Worm (Caenorhabditis elegans): ENCODE results near the gene ssq-3.
A peak's percentile ranks its signal among the peaks of the same experiment; 100 is the strongest.

The ssq-3 gene

ce11 chrIV:7149020-7149601, 37.7 kb downstream of the ssq-3 start, which contains the start of gene C34D4.4:
Gene C34D4.4, plus strand, starts transcription at chrIV:7149361.
- TF ChIP-seq crh-2 (tag; optimal IDR thresholded peaks at IDR 0.05) (peak; percentile 54), ZK546.5 (tag; optimal IDR thresholded peaks at IDR 0.05) (no peak), lin-39 (tag; optimal IDR thresholded peaks at IDR 0.05) (no peak), R02D3.7 (tag; optimal IDR thresholded peaks at IDR 0.05) (no peak), gmeb-1 (tag; optimal IDR thresholded peaks at IDR 0.05) (peak; percentile 28), nhr-129 (tag; optimal IDR thresholded peaks at IDR 0.05) (peak; percentile 21), C34F6.9 (tag; optimal IDR thresholded peaks at IDR 0.05) (peak; percentile 68), unc-55 (GFP tag; optimal IDR thresholded peaks at IDR 0.05) (peak; percentile 69), lsy-2 (tag; optimal IDR thresholded peaks at IDR 0.05) (peak; percentile 85 to 97)

ce11 chrIV:7152409-7152808, 41.0 kb downstream of the ssq-3 start, which contains the start of gene col-113:
Gene col-113, minus strand, starts transcription at chrIV:7152509.
- TF ChIP-seq nhr-25 (tag; optimal IDR thresholded peaks at IDR 0.05) (no peak), nhr-10 (tag; optimal IDR thresholded peaks at IDR 0.05) (no peak), elt-3 (tag; optimal IDR thresholded peaks at IDR 0.05) (no peak), R02D3.7 (tag; optimal IDR thresholded peaks at IDR 0.05) (no peak), zag-1 (tag; optimal IDR thresholded peaks at IDR 0.05) (no peak), lin-39 (tag; optimal IDR thresholded peaks at IDR 0.05) (no peak), dmd-4 (tag; optimal IDR thresholded peaks at IDR 0.05) (no peak), mab-5 (tag; optimal IDR thresholded peaks at IDR 0.05) (no peak), ceh-16 (tag; optimal IDR thresholded peaks at IDR 0.05) (no peak), nhr-21 (tag; optimal IDR thresholded peaks at IDR 0.05) (no peak), mbf-1 (tag; optimal IDR thresholded peaks at IDR 0.05) (no peak), unc-62 (GFP tag; optimal IDR thresholded peaks at IDR 0.05) (no peak), egl-27 (tag; optimal IDR thresholded peaks at IDR 0.05) (no peak), gmeb-1 (tag; optimal IDR thresholded peaks at IDR 0.05) (no peak), skn-1 (tag; optimal IDR thresholded peaks at IDR 0.05) (no peak), lin-13 (GFP tag; optimal IDR thresholded peaks at IDR 0.05) (no peak), blmp-1 (tag; optimal IDR thresholded peaks at IDR 0.05; ENCODE audit: insufficient read depth) (no peak)

ce11 chrIV:7153362-7153761, 42.0 kb downstream of the ssq-3 start, which contains the start of gene C34D4.3:
Gene C34D4.3, plus strand, starts transcription at chrIV:7153662.
- TF ChIP-seq blmp-1 (tag; optimal IDR thresholded peaks at IDR 0.05; ENCODE audit: insufficient read depth) (no peak), aly-2 (tag; optimal IDR thresholded peaks at IDR 0.05) (no peak), lin-11 (tag; optimal IDR thresholded peaks at IDR 0.05) (no peak), dmd-4 (tag; optimal IDR thresholded peaks at IDR 0.05) (no peak), unc-39 (tag; optimal IDR thresholded peaks at IDR 0.05) (no peak), ama-1 (optimal IDR thresholded peaks at IDR 0.05) (no peak), unc-55 (GFP tag; optimal IDR thresholded peaks at IDR 0.05) (no peak), C34F6.9 (tag; optimal IDR thresholded peaks at IDR 0.05) (no peak), ceh-82 (tag; optimal IDR thresholded peaks at IDR 0.05) (no peak), ztf-11 (tag; optimal IDR thresholded peaks at IDR 0.05) (no peak), fos-1 (tag; optimal IDR thresholded peaks at IDR 0.05) (no peak), gmeb-1 (tag; optimal IDR thresholded peaks at IDR 0.05) (no peak), elt-3 (tag; optimal IDR thresholded peaks at IDR 0.05) (no peak), crh-2 (tag; optimal IDR thresholded peaks at IDR 0.05) (no peak), nhr-21 (tag; optimal IDR thresholded peaks at IDR 0.05) (no peak), elt-1 (tag; optimal IDR thresholded peaks at IDR 0.05) (no peak), nhr-129 (tag; optimal IDR thresholded peaks at IDR 0.05) (no peak)

ce11 chrIV:7154356-7154755, 43.0 kb downstream of the ssq-3 start, which contains the start of gene C34D4.2:
Gene C34D4.2, plus strand, starts transcription at chrIV:7154656.
- TF ChIP-seq R02D3.7 (tag; optimal IDR thresholded peaks at IDR 0.05) (no peak), unc-62 (GFP tag; optimal IDR thresholded peaks at IDR 0.05) (no peak), ztf-1 (GFP tag; conservative IDR thresholded peaks at IDR 0.05) (no peak), gmeb-1 (tag; optimal IDR thresholded peaks at IDR 0.05) (no peak)

ce11 chrIV:7156356-7156755, 45.0 kb downstream of the ssq-3 start, which contains the start of gene maph-9:
Gene maph-9, plus strand, starts transcription at chrIV:7156628.
- TF ChIP-seq lin-13 (GFP tag; optimal IDR thresholded peaks at IDR 0.05), result no peak
- TF ChIP-seq F13H6.1 (tag; optimal IDR thresholded peaks at IDR 0.05), result no peak
- peak; percentile 33 for TF ChIP-seq C34F6.9 (tag; optimal IDR thresholded peaks at IDR 0.05)
